Fruit fly (Drosophila melanogaster): Measurements from ENCODE around the gene Dab.

Gene Dab

DNA sequence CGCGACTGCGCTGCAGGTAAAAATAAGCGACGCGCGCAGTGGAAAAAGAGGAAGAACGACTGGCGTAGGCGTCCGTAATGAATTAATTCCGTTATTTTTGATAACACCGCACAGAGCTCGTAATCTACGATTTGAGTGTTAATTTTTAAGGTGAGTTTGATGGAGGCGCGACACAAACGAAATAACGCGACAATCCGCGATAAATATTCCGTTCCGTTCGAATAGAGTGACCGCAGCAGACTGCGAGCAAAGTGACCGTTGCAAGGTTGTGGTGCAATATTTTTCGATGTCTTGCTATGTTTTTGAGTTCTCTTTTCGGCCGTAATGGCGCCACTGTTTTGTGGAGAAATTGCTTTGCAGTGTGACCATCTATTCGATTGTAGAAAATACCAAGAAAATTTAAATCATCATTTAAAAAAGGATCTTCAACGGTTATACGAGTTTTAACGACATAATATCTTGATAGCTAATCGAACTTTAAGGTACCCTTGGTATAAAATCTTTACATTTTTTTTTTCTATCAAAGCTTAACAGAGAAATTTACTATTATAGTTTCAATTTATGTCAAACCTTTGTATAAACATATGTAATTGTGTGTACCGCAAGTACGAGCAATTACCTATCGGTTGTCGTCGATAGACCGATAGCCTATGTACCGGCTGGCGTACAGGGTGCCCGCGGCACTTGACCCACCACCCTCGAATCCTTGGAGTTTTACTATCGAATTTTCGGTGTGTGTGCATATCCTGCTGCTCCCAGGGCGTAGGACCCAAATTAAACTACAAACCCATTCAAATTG is at the start of gene Dab, which contains the start of the genes CG43954 and Lasp:
Gene Dab, plus strand, starts transcription at position 697 of the 799 bp plus-strand sequence.
Gene CG43954, minus strand, starts transcription at position 248 of the 799 bp plus-strand sequence.
Gene Lasp, minus strand, starts transcription at position 248 of the 799 bp plus-strand sequence.
- TF ChIP-seq D1 (tag; optimal IDR thresholded peaks at IDR 0.05) (no peak), Snoo (tag; optimal IDR thresholded peaks at IDR 0.05) (peak; percentile 49), Pif1A (GFP tag; optimal IDR thresholded peaks at IDR 0.05) (peak; percentile 15), fd96Ca (GFP tag; IDR thresholded peaks at IDR 0.05) (no peak), CG32121 (GFP tag; IDR thresholded peaks at IDR 0.05) (peak; percentile 46; the same call in 1 of the 2 replicates), CG4496 (GFP tag; IDR thresholded peaks at IDR 0.05) (peak; percentile 38; the same call in 1 of the 3 replicates), CG15710 (tag; optimal IDR thresholded peaks at IDR 0.05) (no peak), CG8301 (tag; optimal IDR thresholded peaks at IDR 0.05) (no peak), rn (GFP tag; IDR thresholded peaks at IDR 0.05) (no peak), CG17806 (tag; optimal IDR thresholded peaks at IDR 0.05) (no peak), CG9948 (tag; optimal IDR thresholded peaks at IDR 0.05) (peak; percentile 9), gl (tag; optimal IDR thresholded peaks at IDR 0.05) (no peak), CG13204 (GFP tag; optimal IDR thresholded peaks at IDR 0.05) (peak; percentile 26), CG8159 (tag; optimal IDR thresholded peaks at IDR 0.05) (peak; percentile 14), CG12605 (GFP tag; IDR thresholded peaks at IDR 0.05) (peak; percentile 54; the same call in 1 of the 2 replicates), Pif1B (GFP tag; optimal IDR thresholded peaks at IDR 0.05) (no peak), Ets98B (GFP tag; IDR thresholded peaks at IDR 0.05) (peak; percentile 31)

- TF ChIP-seq CG10348 (GFP tag; IDR thresholded peaks at IDR 0.05) = no peak
- TF ChIP-seq CG9948 (tag; optimal IDR thresholded peaks at IDR 0.05) = no peak
- no peak for TF ChIP-seq CG34367 (tag; optimal IDR thresholded peaks at IDR 0.05)
- no peak for TF ChIP-seq EcR (GFP tag; optimal IDR thresholded peaks at IDR 0.05)
- TF ChIP-seq rn (GFP tag; IDR thresholded peaks at IDR 0.05) = no peak
- no peak for TF ChIP-seq CG32121 (GFP tag; IDR thresholded peaks at IDR 0.05)
- TF ChIP-seq Snoo (tag; optimal IDR thresholded peaks at IDR 0.05) = no peak
- no peak for TF ChIP-seq CG14655 (GFP tag; optimal IDR thresholded peaks at IDR 0.05)
These were observed 47.7 kb upstream of the Dab start for dm6 chr3L:16664146-16664722.

- TF ChIP-seq Ets98B (GFP tag; IDR thresholded peaks at IDR 0.05) (no peak), Pif1B (GFP tag; optimal IDR thresholded peaks at IDR 0.05) (no peak), CG10348 (GFP tag; IDR thresholded peaks at IDR 0.05) (no peak), gl (tag; optimal IDR thresholded peaks at IDR 0.05) (no peak), CG8301 (tag; optimal IDR thresholded peaks at IDR 0.05) (no peak), CG14655 (GFP tag; optimal IDR thresholded peaks at IDR 0.05) (no peak), Pif1A (GFP tag; optimal IDR thresholded peaks at IDR 0.05) (no peak), fd96Ca (GFP tag; IDR thresholded peaks at IDR 0.05) (no peak), D1 (tag; optimal IDR thresholded peaks at IDR 0.05) (no peak), CG15710 (tag; optimal IDR thresholded peaks at IDR 0.05) (no peak), Snoo (tag; optimal IDR thresholded peaks at IDR 0.05) (no peak)
These were observed 45.4 kb upstream of the Dab start for dm6 chr3L:16666429-16667005.

- TF ChIP-seq EcR (GFP tag; optimal IDR thresholded peaks at IDR 0.05) (peak; percentile 17), CG13204 (GFP tag; optimal IDR thresholded peaks at IDR 0.05) (no peak)
These were observed 44.1 kb upstream of the Dab start, which contains the start of gene Galphaf for dm6 chr3L:16667663-16668465. Gene Galphaf (minus strand): TSS chr3L:16667934.

DNA sequence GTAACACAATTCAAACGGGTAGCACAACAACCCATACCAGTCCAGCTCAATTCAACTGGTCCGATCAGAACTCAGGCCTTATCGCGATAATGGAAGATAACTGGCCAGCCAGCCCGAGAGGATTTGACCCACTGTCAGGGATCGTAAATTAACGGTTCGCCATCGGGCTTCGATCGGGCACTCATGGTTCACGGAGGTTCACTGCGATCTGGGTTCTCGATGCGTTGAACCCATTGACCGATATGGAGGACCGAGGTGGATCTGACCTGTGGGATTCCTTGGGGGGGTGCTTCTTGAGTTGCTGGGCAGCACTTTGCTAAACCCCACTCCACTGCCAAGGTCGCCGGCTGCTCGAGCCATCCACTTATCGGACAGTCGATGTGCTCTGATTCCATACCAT is 43.1 kb upstream of the Dab start:
- peak; percentile 86 for TF ChIP-seq EcR (GFP tag; optimal IDR thresholded peaks at IDR 0.05)
- TF ChIP-seq gl (tag; optimal IDR thresholded peaks at IDR 0.05) = no peak

DNA sequence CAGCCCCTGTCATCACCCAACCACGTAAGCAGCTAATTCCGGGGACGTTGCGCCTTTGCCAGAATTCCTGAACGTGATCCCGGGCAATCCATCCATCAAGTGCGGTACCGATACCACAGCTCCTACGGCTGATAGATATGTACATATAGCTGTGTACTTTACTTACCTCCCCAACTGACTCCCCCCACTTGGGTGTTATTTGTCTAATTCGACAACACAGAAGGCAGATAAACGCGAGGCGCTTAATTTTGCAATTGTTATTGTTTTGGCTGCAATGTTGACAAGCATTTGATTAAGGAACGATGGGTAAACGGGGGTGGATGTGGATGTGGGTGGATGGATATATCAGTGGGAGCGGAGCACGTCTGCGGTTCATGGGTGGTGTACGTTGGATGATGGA is 41.7 kb upstream of the Dab start:
- TF ChIP-seq CG4496 (GFP tag; IDR thresholded peaks at IDR 0.05) = no peak
- 0 out of 2 replicates have a peak, but pooled peaks have one; percentile 11 for TF ChIP-seq Ets98B (GFP tag; IDR thresholded peaks at IDR 0.05)
